Worm (Caenorhabditis elegans): ENCODE results near the gene lpr-2.

Gene lpr-2

ce11 chrIV:11788383-11788963 lies 9.5 kb downstream of the lpr-2 start (continued):
- TF ChIP-seq fkh-4 (tag; optimal IDR thresholded peaks at IDR 0.05; ENCODE audit: borderline replicate concordance): no peak
- no peak for TF ChIP-seq nhr-19 (GFP tag; conservative IDR thresholded peaks at IDR 0.05)
- TF ChIP-seq pax-3 (tag; optimal IDR thresholded peaks at IDR 0.05): no peak
- TF ChIP-seq lin-14 (GFP tag; optimal IDR thresholded peaks at IDR 0.05): peak; percentile 84
- no peak for TF ChIP-seq ceh-82 (tag; optimal IDR thresholded peaks at IDR 0.05)
- TF ChIP-seq mef-2 (tag; optimal IDR thresholded peaks at IDR 0.05): no peak
- TF ChIP-seq nhr-28 (tag; optimal IDR thresholded peaks at IDR 0.05): no peak
- TF ChIP-seq skn-1 (tag; optimal IDR thresholded peaks at IDR 0.05): no peak
- no peak for TF ChIP-seq nhr-237 (tag; optimal IDR thresholded peaks at IDR 0.05)
- TF ChIP-seq nhr-90 (tag; optimal IDR thresholded peaks at IDR 0.05; ENCODE audit: poor library complexity): no peak
- no peak for TF ChIP-seq C16A3.4 (tag; optimal IDR thresholded peaks at IDR 0.05)
- peak; percentile 39 for TF ChIP-seq mep-1 (tag; optimal IDR thresholded peaks at IDR 0.05)
- no peak for TF ChIP-seq snu-23 (GFP tag; optimal IDR thresholded peaks at IDR 0.05)

ce11 chrIV:11792495-11792894 lies 13.5 kb downstream of the lpr-2 start, which contains the start of gene H01G02.3:
H01G02.3 (minus strand) TSS chrIV:11792595.
- TF ChIP-seq ceh-82 (tag; optimal IDR thresholded peaks at IDR 0.05) (no peak), efl-3 (GFP tag; optimal IDR thresholded peaks at IDR 0.05) (no peak), nhr-12 (tag; optimal IDR thresholded peaks at IDR 0.05) (no peak), nhr-76 (tag; optimal IDR thresholded peaks at IDR 0.05) (no peak), unc-86 (tag; optimal IDR thresholded peaks at IDR 0.05) (no peak), rnt-1 (tag; optimal IDR thresholded peaks at IDR 0.05) (no peak), skn-1 (tag; optimal IDR thresholded peaks at IDR 0.05) (no peak), hpl-2 (GFP tag; optimal IDR thresholded peaks at IDR 0.05) (no peak), tlp-1 (tag; optimal IDR thresholded peaks at IDR 0.05) (no peak), ceh-63 (GFP tag; optimal IDR thresholded peaks at IDR 0.05) (no peak), aha-1 (tag; optimal IDR thresholded peaks at IDR 0.05) (no peak), nhr-11 (tag; optimal IDR thresholded peaks at IDR 0.05) (no peak), C04F5.9 (tag; optimal IDR thresholded peaks at IDR 0.05) (no peak), unc-30 (tag; optimal IDR thresholded peaks at IDR 0.05) (no peak), lin-39 (tag; optimal IDR thresholded peaks at IDR 0.05) (no peak), isw-1 (GFP tag; IDR thresholded peaks at IDR 0.05) (no peak)

DNA sequence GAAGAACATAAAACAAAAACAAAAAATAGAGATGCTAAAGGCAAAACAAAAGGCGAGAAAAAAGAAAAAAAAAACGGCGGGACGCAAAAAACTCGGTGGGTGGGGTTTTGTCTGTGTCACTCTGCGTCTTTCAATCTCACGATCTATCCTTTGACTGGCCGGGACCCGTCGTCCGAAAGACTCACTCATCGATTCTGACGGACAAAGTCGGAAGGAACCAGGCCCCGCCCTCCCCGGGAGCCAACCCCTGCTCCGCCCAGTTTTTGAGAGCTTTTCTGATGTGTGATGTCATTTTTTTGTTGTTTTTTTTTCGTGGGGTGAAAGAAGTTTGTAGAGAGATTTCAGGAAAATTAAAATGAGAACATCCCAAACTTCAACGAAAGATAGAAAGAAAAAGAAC lies 14.2 kb downstream of the lpr-2 start:
- no peak for TF ChIP-seq efl-3 (GFP tag; optimal IDR thresholded peaks at IDR 0.05)
- TF ChIP-seq lir-3 (tag; optimal IDR thresholded peaks at IDR 0.05; ENCODE audit: poor library complexity): no peak
- no peak for TF ChIP-seq tlp-1 (tag; optimal IDR thresholded peaks at IDR 0.05)
- no peak for TF ChIP-seq fos-1 (tag; optimal IDR thresholded peaks at IDR 0.05)
- TF ChIP-seq mdl-1 (tag; optimal IDR thresholded peaks at IDR 0.05): no peak
- TF ChIP-seq nhr-84 (tag; optimal IDR thresholded peaks at IDR 0.05): no peak
- TF ChIP-seq sptf-1 (tag; optimal IDR thresholded peaks at IDR 0.05): no peak
- TF ChIP-seq nhr-90 (tag; optimal IDR thresholded peaks at IDR 0.05; ENCODE audit: poor library complexity): no peak
- peak in 1 of 3 experiments; percentile 6 for TF ChIP-seq ceh-82 (tag; optimal IDR thresholded peaks at IDR 0.05)
- no peak for TF ChIP-seq nhr-47 (tag; optimal IDR thresholded peaks at IDR 0.05)
- TF ChIP-seq lsy-2 (tag; optimal IDR thresholded peaks at IDR 0.05): peak in 1 of 2 experiments; percentile 2
- TF ChIP-seq unc-86 (tag; optimal IDR thresholded peaks at IDR 0.05): peak; percentile 29
- no peak for TF ChIP-seq F16B12.6 (tag; optimal IDR thresholded peaks at IDR 0.05)
- TF ChIP-seq nhr-71 (tag; optimal IDR thresholded peaks at IDR 0.05): no peak
- TF ChIP-seq ama-1 (optimal IDR thresholded peaks at IDR 0.05): no peak
- TF ChIP-seq lin-14 (GFP tag; optimal IDR thresholded peaks at IDR 0.05): peak; percentile 83
- no peak for TF ChIP-seq ceh-90 (tag; optimal IDR thresholded peaks at IDR 0.05)
- TF ChIP-seq ztf-4 (tag; optimal IDR thresholded peaks at IDR 0.05): no peak
- no peak for TF ChIP-seq unc-98 (GFP tag; IDR thresholded peaks at IDR 0.05)
- TF ChIP-seq unc-30 (tag; optimal IDR thresholded peaks at IDR 0.05): no peak
- peak; percentile 16 for TF ChIP-seq fkh-10 (GFP tag; optimal IDR thresholded peaks at IDR 0.05)
- TF ChIP-seq Y116A8C.19 (tag; optimal IDR thresholded peaks at IDR 0.05; ENCODE audit: borderline replicate concordance): no peak
- no peak for TF ChIP-seq lin-15B (tag; optimal IDR thresholded peaks at IDR 0.05)
- peak; percentile 11 for TF ChIP-seq fkh-8 (tag; optimal IDR thresholded peaks at IDR 0.05)
- peak; percentile 11; the same call in 1 of the 2 replicates for TF ChIP-seq isw-1 (GFP tag; IDR thresholded peaks at IDR 0.05)
- TF ChIP-seq lin-39 (tag; optimal IDR thresholded peaks at IDR 0.05): no peak
